Fruit fly (Drosophila melanogaster): ENCODE results near the gene mts.

DNA sequence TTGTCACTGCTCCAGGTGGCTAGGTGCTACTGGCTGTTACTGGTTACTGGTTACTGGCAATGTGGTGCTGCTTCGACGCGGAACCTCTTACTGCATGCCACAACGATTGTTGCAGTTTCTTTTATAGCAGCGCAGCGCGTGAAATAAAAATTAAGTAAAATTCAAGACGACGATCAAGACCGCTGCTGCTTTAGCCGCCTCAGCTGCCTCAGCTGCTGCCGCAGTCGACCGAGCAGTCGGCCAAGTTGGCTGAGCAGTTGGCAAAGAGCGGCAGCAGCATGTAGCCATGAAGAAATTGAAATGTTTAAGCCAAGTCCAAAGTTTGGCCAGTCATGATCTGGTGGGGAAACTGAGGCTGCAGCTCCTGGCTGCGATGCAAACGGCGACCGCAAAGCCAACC lies 33.3 kb downstream of the mts start, which contains the start of gene TwdlE:
- TF ChIP-seq CTCF (optimal IDR thresholded peaks at IDR 0.05) (no peak), CG8478 (optimal IDR thresholded peaks at IDR 0.05) (no peak)

Data from S2 (cell line).